Fruit fly (Drosophila melanogaster): Measurements from ENCODE around the gene osk.

- TF ChIP-seq tj (GFP tag; optimal IDR thresholded peaks at IDR 0.05) (no peak), kay (GFP tag; ENCODE audit: borderline replicate concordance) (no peak), CG7045 (GFP tag; optimal IDR thresholded peaks at IDR 0.05) (no peak), toe (GFP tag; optimal IDR thresholded peaks at IDR 0.05) (no peak), CG7101 (tag; optimal IDR thresholded peaks at IDR 0.05) (no peak), CG12768 (GFP tag; optimal IDR thresholded peaks at IDR 0.05) (no peak), CG33017 (tag; optimal IDR thresholded peaks at IDR 0.05) (no peak), CG1620 (GFP tag; optimal IDR thresholded peaks at IDR 0.05) (no peak), bab1 (GFP tag; optimal IDR thresholded peaks at IDR 0.05) (no peak)
Observed at dm6 chr3R:8969926-8970306, 35.0 kb downstream of the osk start.
